Worm (Caenorhabditis elegans) whole organism, early embryonic: ENCODE data around the gene Y43F8B.15.

ENCODE experiments used
- B0310.2 ChIP-seq: sonication (generic microtip); optimal IDR thresholded peaks from 2 replicates; lab custom pipeline; 2016; ENCODE audit warnings: mild to moderate bottlenecking, missing genetic modification characterization, missing compliant biosample characterization
- F13C5.2 ChIP-seq: sonication (generic microtip); optimal IDR thresholded peaks from 2 replicates; lab custom pipeline; 2017; ENCODE audit warnings: mild to moderate bottlenecking, missing genetic modification characterization, inconsistent platforms, missing compliant biosample characterization
- aly-1 ChIP-seq: sonication (generic microtip); optimal IDR thresholded peaks from 2 replicates; lab custom pipeline; 2016; ENCODE audit warnings: missing genetic modification characterization, missing compliant biosample characterization
- ama-1 ChIP-seq: fragments of 150-350 bp; optimal IDR thresholded peaks from 2 replicates; lab custom pipeline; 2014
- ceh-13 ChIP-seq: fragments of 200-800 bp; sonication (Bioruptor generic); optimal IDR thresholded peaks from 2 replicates; lab custom pipeline; 2018; ENCODE audit warnings: mild to moderate bottlenecking, missing genetic modification characterization, missing compliant biosample characterization
- ceh-36 ChIP-seq: sonication (generic microtip); optimal IDR thresholded peaks from 2 replicates; lab custom pipeline; 2016; ENCODE audit warnings: missing genetic modification characterization, inconsistent platforms, missing compliant biosample characterization
- ets-7 ChIP-seq: sonication (generic microtip); optimal IDR thresholded peaks from 2 replicates; lab custom pipeline; 2016; ENCODE audit warnings: missing genotype, missing genetic modification characterization, missing compliant biosample characterization
- flt-1 ChIP-seq: fragments of 200-800 bp; sonication (Bioruptor generic); IDR thresholded peaks from 2 replicates; pipeline ENCODE4 v1.3.6; 2022; ENCODE audit warnings: missing genetic modification characterization, missing compliant biosample characterization
- hmbx-1 ChIP-seq: sonication (generic microtip); optimal IDR thresholded peaks from 2 replicates; lab custom pipeline; 2016; ENCODE audit warnings: mild to moderate bottlenecking, missing genetic modification characterization, missing compliant biosample characterization
- hmg-4 ChIP-seq: fragments of 200-800 bp; sonication (Bioruptor generic); optimal IDR thresholded peaks from 2 replicates; lab custom pipeline; 2018; ENCODE audit warnings: mild to moderate bottlenecking, missing genetic modification characterization, missing compliant biosample characterization
- hnd-1 ChIP-seq: sonication (generic microtip); optimal IDR thresholded peaks from 2 replicates; lab custom pipeline; 2016; ENCODE audit warnings: missing genetic modification characterization, missing compliant biosample characterization
- pes-1 ChIP-seq: fragments of 200-800 bp; sonication (Bioruptor generic); IDR thresholded peaks from 2 replicates; pipeline ENCODE4 v1.3.6; 2022; ENCODE audit warnings: missing genetic modification reagents, missing genetic modification characterization, missing compliant biosample characterization
- scrt-1 ChIP-seq: fragments of 200-800 bp; sonication (Bioruptor generic); IDR thresholded peaks from 2 replicates; pipeline ENCODE4 v1.3.6; 2022; ENCODE audit warnings: missing genetic modification characterization, missing compliant biosample characterization
- sea-1 ChIP-seq: fragments of 200-800 bp; sonication (Bioruptor generic); conservative IDR thresholded peaks from 2 replicates; pipeline ENCODE4 v1.3.6; 2022; ENCODE audit warnings: missing genetic modification characterization, missing compliant biosample characterization
- tbx-11 ChIP-seq: fragments of 200-800 bp; sonication (Bioruptor generic); IDR thresholded peaks from 2 replicates; pipeline ENCODE4 v1.3.6; 2022; ENCODE audit warnings: missing genetic modification characterization, missing compliant biosample characterization
- tbx-37 ChIP-seq: fragments of 200-800 bp; sonication (Bioruptor generic); conservative IDR thresholded peaks from 2 replicates; pipeline ENCODE4 v1.3.6; 2022; ENCODE audit warnings: missing genetic modification reagents, missing genetic modification characterization, missing compliant biosample characterization
- tra-4 ChIP-seq: sonication (generic microtip); optimal IDR thresholded peaks from 2 replicates; lab custom pipeline; 2017; ENCODE audit warnings: missing genetic modification characterization, missing compliant biosample characterization

The Y43F8B.15 gene

DNA sequence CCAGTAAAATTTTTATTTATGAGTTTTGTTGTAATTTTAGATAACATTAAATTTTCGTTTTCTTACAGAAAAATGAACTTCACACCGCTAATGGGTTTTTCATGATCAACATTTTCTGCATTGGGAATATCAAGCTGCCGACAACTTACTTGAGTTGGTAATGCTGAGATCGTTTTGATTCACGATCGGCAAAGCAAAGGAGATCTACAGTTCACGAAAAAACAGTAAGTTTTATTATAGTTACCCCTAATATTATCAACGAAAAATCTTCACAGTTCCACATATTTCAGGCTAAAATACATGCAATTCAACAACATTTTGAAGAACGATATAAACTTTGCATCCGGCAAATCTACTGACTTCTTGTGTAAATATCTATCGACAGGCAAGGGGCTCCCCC lies 20.6 kb upstream of the Y43F8B.15 start, which contains the start of gene Y43F8B.22:
Gene Y43F8B.22, plus strand, starts transcription at position 301 of the 400 bp plus-strand sequence.
- TF ChIP-seq F13C5.2 = no peak
- TF ChIP-seq ama-1 (lab: Kevin White, UChicago) = no peak
- TF ChIP-seq tbx-37 (GFP tag; lab: Robert Waterston, UW) = no peak
- no peak for TF ChIP-seq sea-1 (GFP tag; lab: Robert Waterston, UW)
- TF ChIP-seq hmbx-1 (tag; lab: Kevin White, UChicago) = no peak
- no peak for TF ChIP-seq tbx-11
- TF ChIP-seq flt-1 = no peak
- no peak for TF ChIP-seq ets-7 (tag; lab: Kevin White, UChicago)
- no peak for TF ChIP-seq B0310.2 (tag; lab: Kevin White, UChicago)
- TF ChIP-seq scrt-1 (GFP tag; lab: Robert Waterston, UW) = no peak
- TF ChIP-seq hmg-4 (GFP tag; lab: Kevin White, UChicago) = no peak

DNA sequence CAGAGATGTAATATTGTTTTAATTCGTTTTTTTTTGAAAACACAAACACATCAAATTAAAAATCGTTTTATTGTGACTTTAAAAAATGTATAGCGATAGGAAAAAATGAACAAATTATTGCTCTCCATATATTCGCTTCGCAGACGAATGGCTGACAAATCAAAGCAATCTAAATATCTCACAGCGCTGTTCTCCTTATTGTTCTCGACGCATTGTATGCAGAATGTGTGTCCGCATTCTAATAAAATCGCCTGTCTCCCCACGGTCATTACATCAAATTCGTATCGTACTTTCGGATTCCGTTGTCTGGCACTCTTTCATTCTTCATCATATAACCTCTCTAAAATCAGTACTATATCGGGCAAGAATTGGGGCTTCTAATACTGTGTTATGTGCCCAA lies 15.9 kb upstream of the Y43F8B.15 start, which contains the start of gene Y43F8B.9:
Gene Y43F8B.9, plus strand, starts transcription at position 301 of the 400 bp plus-strand sequence.
- TF ChIP-seq ceh-36 (tag; lab: Kevin White, UChicago) (no peak), scrt-1 (GFP tag; lab: Robert Waterston, UW) (no peak), tra-4 (no peak), F13C5.2 (no peak), aly-1 (tag; lab: Kevin White, UChicago) (no peak), ceh-13 (GFP tag; lab: Kevin White, UChicago) (no peak), pes-1 (GFP tag; lab: Robert Waterston, UW) (no peak), ets-7 (tag; lab: Kevin White, UChicago) (no peak), hnd-1 (tag; lab: Kevin White, UChicago) (no peak), sea-1 (GFP tag; lab: Robert Waterston, UW) (no peak), tbx-11 (no peak), hmbx-1 (tag; lab: Kevin White, UChicago) (no peak), B0310.2 (tag; lab: Kevin White, UChicago) (no peak), tbx-37 (GFP tag; lab: Robert Waterston, UW) (no peak), ama-1 (lab: Kevin White, UChicago) (no peak), hmg-4 (GFP tag; lab: Kevin White, UChicago) (no peak), flt-1 (no peak)

DNA sequence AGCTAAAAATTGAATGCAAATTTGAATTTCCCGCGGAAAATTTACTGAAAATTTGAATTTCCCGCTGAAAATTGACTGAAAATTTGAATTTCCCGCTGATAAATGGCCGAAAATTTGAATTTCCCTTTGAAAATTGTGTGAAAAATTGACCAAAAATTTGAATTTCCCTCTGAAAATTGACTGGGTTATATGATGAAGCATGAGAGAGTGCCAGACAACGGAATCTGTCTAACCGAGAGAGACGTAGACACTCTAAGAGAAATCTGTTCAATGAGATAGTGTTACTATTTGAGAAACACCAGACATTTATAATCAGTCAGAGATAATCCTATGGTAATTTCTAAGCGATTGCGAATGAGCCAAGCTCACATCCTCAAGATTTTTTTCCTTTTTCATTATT lies 15.4 kb upstream of the Y43F8B.15 start:
- TF ChIP-seq ets-7 (tag; lab: Kevin White, UChicago) = no peak
- TF ChIP-seq hmg-4 (GFP tag; lab: Kevin White, UChicago) = no peak
- no peak for TF ChIP-seq F13C5.2
- TF ChIP-seq ceh-13 (GFP tag; lab: Kevin White, UChicago) = no peak
- TF ChIP-seq hmbx-1 (tag; lab: Kevin White, UChicago) = no peak
- no peak for TF ChIP-seq pes-1 (GFP tag; lab: Robert Waterston, UW)
- TF ChIP-seq flt-1 = no peak
- TF ChIP-seq tra-4 = no peak
- TF ChIP-seq ceh-36 (tag; lab: Kevin White, UChicago) = no peak
- TF ChIP-seq sea-1 (GFP tag; lab: Robert Waterston, UW) = no peak
- no peak for TF ChIP-seq B0310.2 (tag; lab: Kevin White, UChicago)
- TF ChIP-seq scrt-1 (GFP tag; lab: Robert Waterston, UW) = no peak
- TF ChIP-seq ama-1 (lab: Kevin White, UChicago) = no peak
- TF ChIP-seq tbx-37 (GFP tag; lab: Robert Waterston, UW) = no peak
- no peak for TF ChIP-seq aly-1 (tag; lab: Kevin White, UChicago)
- no peak for TF ChIP-seq hnd-1 (tag; lab: Kevin White, UChicago)
- no peak for TF ChIP-seq tbx-11

DNA sequence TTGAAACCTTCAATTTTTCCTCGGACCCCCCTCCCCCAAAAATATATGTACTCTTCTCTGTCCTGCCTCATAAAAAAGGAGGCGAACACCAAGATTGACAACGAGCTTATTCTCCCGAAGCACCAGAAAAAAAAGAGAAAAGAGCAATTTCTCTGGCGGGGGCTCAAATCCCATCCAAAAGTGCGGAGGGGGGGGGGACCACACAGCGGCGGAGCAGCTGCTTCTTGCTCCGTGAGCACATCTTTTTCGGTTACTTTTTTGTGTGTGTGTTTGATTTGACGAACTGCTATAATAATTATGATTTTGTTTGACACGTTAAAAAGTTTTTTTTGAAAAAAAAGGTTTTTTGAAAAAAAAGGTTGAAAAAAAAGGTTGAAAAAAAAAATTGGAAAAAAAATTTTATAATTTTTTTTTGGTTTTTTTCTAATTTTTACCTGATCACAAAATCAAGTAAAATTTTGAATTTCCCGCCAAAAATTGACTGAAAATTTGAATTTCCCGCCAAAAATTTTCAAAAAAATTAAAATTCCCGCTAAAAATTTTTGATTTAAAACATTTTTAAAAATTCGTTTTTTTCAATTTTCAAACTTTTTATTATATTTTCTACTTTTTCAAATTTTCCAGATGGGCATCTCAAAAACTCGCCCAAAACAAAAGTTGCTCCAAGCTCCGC lies 12.1 kb upstream of the Y43F8B.15 start, which contains the start of gene Y43F8B.10:
Gene Y43F8B.10, plus strand, starts transcription at position 623 of the 673 bp plus-strand sequence.
- TF ChIP-seq ceh-13 (GFP tag; lab: Kevin White, UChicago) (no peak), ama-1 (lab: Kevin White, UChicago) (no peak), hmg-4 (GFP tag; lab: Kevin White, UChicago) (no peak), F13C5.2 (no peak)

DNA sequence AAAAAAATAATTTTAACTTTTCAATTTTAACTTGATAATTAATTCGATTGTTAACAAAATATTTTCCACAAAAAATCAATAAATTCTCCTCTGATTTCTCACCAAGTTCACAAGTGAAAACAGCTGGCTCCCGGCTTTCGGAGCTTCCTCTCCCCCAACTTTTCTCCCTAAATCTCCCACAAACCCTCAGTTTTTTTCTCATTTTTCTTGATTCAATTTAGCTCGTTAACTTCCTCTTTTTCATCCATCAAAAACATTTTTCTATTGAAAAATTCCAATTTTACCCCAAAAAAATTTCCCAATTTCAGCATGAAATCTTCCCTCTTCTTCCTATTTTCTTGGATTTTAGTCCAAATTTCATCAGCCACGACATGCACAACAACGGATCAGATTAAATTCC lies 8.5 kb upstream of the Y43F8B.15 start, which contains the start of gene Y43F8B.11:
Gene Y43F8B.11, plus strand, starts transcription at position 301 of the 400 bp plus-strand sequence.
- TF ChIP-seq hmbx-1 (tag; lab: Kevin White, UChicago) (no peak), flt-1 (no peak)

DNA sequence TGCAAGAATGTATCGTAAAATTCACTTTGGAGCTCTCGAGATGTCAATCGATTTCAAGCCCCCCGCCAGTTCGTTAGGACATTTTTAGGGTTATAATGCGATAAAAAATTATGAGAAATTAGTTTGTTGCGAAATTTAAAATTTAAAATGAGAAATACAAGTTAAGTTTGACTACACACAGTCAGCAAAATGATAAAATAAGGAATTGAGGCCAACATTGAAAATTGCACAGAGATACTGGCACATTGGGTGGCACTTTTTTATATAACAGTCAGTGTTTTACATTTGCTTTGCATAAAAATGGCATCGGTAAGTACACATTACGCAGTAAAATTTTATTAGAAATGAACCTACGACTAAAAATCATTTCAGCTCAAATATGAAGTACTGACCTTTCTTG lies 6.2 kb upstream of the Y43F8B.15 start, which contains the start of gene Y43F8B.12:
Gene Y43F8B.12, plus strand, starts transcription at position 301 of the 400 bp plus-strand sequence.
- TF ChIP-seq tra-4 = no peak
- no peak for TF ChIP-seq tbx-11
- no peak for TF ChIP-seq aly-1 (tag; lab: Kevin White, UChicago)
- TF ChIP-seq hmbx-1 (tag; lab: Kevin White, UChicago) = no peak
- TF ChIP-seq ama-1 (lab: Kevin White, UChicago) = no peak
- TF ChIP-seq tbx-37 (GFP tag; lab: Robert Waterston, UW) = no peak
- TF ChIP-seq B0310.2 (tag; lab: Kevin White, UChicago) = no peak
- no peak for TF ChIP-seq ets-7 (tag; lab: Kevin White, UChicago)
- no peak for TF ChIP-seq ceh-13 (GFP tag; lab: Kevin White, UChicago)
- no peak for TF ChIP-seq hmg-4 (GFP tag; lab: Kevin White, UChicago)
- TF ChIP-seq sea-1 (GFP tag; lab: Robert Waterston, UW) = no peak
- no peak for TF ChIP-seq scrt-1 (GFP tag; lab: Robert Waterston, UW)
- TF ChIP-seq F13C5.2 = no peak
- TF ChIP-seq flt-1 = no peak
- no peak for TF ChIP-seq pes-1 (GFP tag; lab: Robert Waterston, UW)
- TF ChIP-seq ceh-36 (tag; lab: Kevin White, UChicago) = no peak
- TF ChIP-seq hnd-1 (tag; lab: Kevin White, UChicago) = no peak

DNA sequence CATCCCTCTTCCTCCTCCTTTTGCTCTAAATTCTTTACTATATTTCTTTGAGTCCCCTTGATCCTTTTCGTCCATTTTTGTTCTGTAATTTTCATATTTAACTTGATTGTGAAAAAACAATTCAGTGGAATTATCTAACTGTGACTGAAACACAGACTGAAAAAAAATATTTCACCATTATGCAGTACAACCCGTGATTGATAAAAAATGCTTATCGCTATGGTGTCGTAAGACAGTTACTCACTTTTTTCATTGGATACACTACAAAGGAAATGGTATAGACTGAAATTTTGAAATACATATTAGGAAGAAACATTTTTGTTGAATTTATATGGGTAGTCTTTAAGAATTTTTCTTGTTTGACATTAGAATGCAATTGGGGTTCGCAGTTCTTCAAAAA lies 5.7 kb upstream of the Y43F8B.15 start, which contains the start of gene Y43F8B.23:
Gene Y43F8B.23, minus strand, starts transcription at position 75 of the 400 bp plus-strand sequence.
- TF ChIP-seq tra-4 (no peak), B0310.2 (tag; lab: Kevin White, UChicago) (no peak), aly-1 (tag; lab: Kevin White, UChicago) (no peak)
